Fruit fly (Drosophila melanogaster): ENCODE data around the gene sgl.
A peak's percentile ranks its signal among the peaks of the same experiment; 100 is the strongest.

The sgl gene

dm6 chr3L:6964488-6965152, at the start of gene sgl (continued):
- TF ChIP-seq Hr39 (GFP tag; optimal IDR thresholded peaks at IDR 0.05) (no peak), svp (GFP tag) (peak; percentile 74), CG6808 (GFP tag; optimal IDR thresholded peaks at IDR 0.05) (peak; percentile 34), CG8119 (GFP tag; IDR thresholded peaks at IDR 0.05) (peak; percentile 48; the same call in 2 of the 3 replicates), fkh (GFP tag; optimal IDR thresholded peaks at IDR 0.05) (no peak), salr (GFP tag; optimal IDR thresholded peaks at IDR 0.05) (peak in 1 of 2 experiments; percentile 36), Eip75B (GFP tag; optimal IDR thresholded peaks at IDR 0.05) (peak; percentile 53), dac (GFP tag; optimal IDR thresholded peaks at IDR 0.05) (no peak)

dm6 chr3L:7013568-7014305, 49.2 kb upstream of the sgl start:
- TF ChIP-seq Gug (GFP tag; IDR thresholded peaks at IDR 0.05) (0 out of 2 replicates have a peak, but pooled peaks have one; percentile 37), CG8119 (GFP tag; IDR thresholded peaks at IDR 0.05) (peak; percentile 31; the same call in 1 of the 3 replicates), CG31627 (GFP tag; optimal IDR thresholded peaks at IDR 0.05) (no peak), Met (GFP tag; optimal IDR thresholded peaks at IDR 0.05) (no peak), CG10631 (GFP tag; optimal IDR thresholded peaks at IDR 0.05) (no peak), topi (GFP tag; optimal IDR thresholded peaks at IDR 0.05) (no peak), eg (GFP tag; IDR thresholded peaks at IDR 0.05) (peak; percentile 77), net (GFP tag; optimal IDR thresholded peaks at IDR 0.05) (peak; percentile 8), Sox102F (GFP tag; optimal IDR thresholded peaks at IDR 0.05) (no peak), ss (GFP tag; optimal IDR thresholded peaks at IDR 0.05) (no peak), Eip75B (GFP tag; optimal IDR thresholded peaks at IDR 0.05) (no peak), CG3919 (GFP tag; optimal IDR thresholded peaks at IDR 0.05) (no peak), svp (GFP tag) (no peak), acj6 (GFP tag; optimal IDR thresholded peaks at IDR 0.05) (no peak), CG15336 (GFP tag; IDR thresholded peaks at IDR 0.05) (peak; percentile 44; the same call in 1 of the 2 replicates), CG7368 (GFP tag; optimal IDR thresholded peaks at IDR 0.05) (no peak), CG9139 (GFP tag; optimal IDR thresholded peaks at IDR 0.05) (no peak), achi (GFP tag; optimal IDR thresholded peaks at IDR 0.05) (peak; percentile 11), Hr4 (GFP tag; optimal IDR thresholded peaks at IDR 0.05) (peak; percentile 62), Eip78C (GFP tag) (peak; percentile 68), CG32006 (GFP tag; optimal IDR thresholded peaks at IDR 0.05) (peak; percentile 31), lz (GFP tag; optimal IDR thresholded peaks at IDR 0.05) (no peak), Lpt (GFP tag; optimal IDR thresholded peaks at IDR 0.05) (no peak), CG11902 (GFP tag; optimal IDR thresholded peaks at IDR 0.05) (no peak), fd59A (GFP tag; optimal IDR thresholded peaks at IDR 0.05) (no peak), CG1621 (tag; optimal IDR thresholded peaks at IDR 0.05) (no peak), CG3032 (tag; optimal IDR thresholded peaks at IDR 0.05) (no peak), OdsH (GFP tag; optimal IDR thresholded peaks at IDR 0.05) (peak; percentile 30), CG10669 (GFP tag; optimal IDR thresholded peaks at IDR 0.05) (no peak), CG6276 (GFP tag; optimal IDR thresholded peaks at IDR 0.05) (peak; percentile 95), CG16779 (tag; optimal IDR thresholded peaks at IDR 0.05) (no peak)

- TF ChIP-seq CG32006 (GFP tag; optimal IDR thresholded peaks at IDR 0.05) (no peak), Eip78C (GFP tag) (peak; percentile 29), achi (GFP tag; optimal IDR thresholded peaks at IDR 0.05) (no peak), Eip75B (GFP tag; optimal IDR thresholded peaks at IDR 0.05) (no peak)
These were observed 47.7 kb upstream of the sgl start for dm6 chr3L:7012271-7012670.

Measured in whole organism, prepupa.